Fruit fly (Drosophila melanogaster) S2 (cell line): Measurements from ENCODE around the gene CG33641.

ENCODE experiments used
- CG8478 ChIP-seq: fragments of >200 bp; optimal IDR thresholded peaks from 2 replicates; lab custom pipeline; 2018
- CTCF ChIP-seq, 2 experiments: fragments of >200 bp; optimal IDR thresholded peaks; 2 replicates each; lab custom pipeline; 2018

The CG33641 gene

DNA sequence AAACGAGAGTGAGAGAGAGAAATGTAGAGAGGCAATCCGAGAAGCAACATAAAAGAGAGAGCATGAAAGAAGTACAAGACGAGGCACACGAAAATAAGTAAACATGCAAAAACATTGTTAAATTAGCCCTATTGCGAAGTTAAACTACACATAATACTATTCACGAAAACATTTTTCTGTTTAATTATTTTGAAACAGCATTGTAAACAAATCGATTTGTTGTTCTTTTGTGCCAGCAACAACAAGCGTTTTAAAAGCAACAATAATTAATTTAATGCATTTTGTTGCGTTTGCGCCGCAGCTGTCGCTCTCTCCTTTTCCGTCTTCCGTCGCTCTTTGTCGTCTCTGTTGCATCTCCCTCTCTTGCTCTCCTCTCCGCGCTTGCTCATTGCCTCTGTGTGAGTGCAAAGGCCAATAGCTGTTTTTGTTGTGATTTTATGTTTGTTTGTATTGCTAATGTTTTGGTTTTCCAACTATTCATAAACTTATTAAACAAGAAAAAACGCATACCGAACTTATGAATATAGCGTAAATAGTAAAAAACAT lies 21.7 kb downstream of the CG33641 start:
- TF ChIP-seq CG8478 (lab: Kevin White, UChicago) = no peak
- TF ChIP-seq CTCF (optimal IDR thresholded peaks at IDR 0.05; lab: Kevin White, UChicago) = no peak

DNA sequence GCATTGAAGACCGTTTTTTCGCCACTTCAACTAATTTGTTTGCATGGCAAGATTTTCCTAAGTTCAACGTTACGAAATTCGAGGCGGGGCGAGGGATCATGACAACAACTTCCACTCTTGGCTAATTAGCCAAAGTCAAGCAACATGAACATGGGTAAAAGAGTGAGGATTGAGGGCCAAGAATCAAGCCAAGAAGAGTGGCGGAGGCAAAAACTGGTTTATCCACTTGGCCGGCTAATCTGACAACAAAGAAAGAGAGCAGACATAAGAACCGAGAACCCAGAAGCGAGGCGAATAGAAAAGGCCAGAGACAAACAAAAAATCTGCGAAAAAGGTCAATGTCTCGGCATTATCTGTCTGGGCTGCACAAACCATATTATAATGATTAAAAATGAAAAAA lies 23.8 kb downstream of the CG33641 start:
- TF ChIP-seq CTCF (optimal IDR thresholded peaks at IDR 0.05; lab: Kevin White, UChicago) (no peak), CG8478 (lab: Kevin White, UChicago) (no peak)

DNA sequence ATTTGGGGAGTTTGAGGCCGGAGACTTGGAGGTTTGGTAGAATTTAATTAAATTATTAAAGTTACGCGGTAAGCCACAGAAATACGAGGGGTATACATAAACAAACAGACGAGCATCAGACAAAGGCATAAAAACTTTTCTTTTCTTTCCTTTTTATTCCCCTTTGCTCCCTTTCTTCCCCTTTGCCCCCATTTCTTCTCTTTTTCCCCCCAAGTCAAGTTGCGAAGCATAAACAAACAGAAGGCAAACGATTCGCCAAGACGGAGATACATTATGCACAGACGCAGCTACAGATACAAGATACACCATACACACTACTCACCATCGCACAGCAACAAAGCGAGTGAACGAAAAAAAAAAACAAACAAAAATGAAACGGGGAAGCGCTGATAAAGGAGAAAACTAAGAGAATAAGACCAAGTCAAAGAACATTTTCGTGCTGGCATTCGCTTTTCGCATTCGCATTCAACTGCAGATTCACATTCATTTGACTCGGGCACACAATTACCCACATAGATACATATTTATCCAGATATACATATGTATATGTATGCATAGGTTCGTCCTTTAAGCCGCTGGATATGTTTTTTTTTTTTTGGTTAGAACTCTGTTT lies 25.8 kb downstream of the CG33641 start:
- TF ChIP-seq CTCF (optimal IDR thresholded peaks at IDR 0.05; lab: Kevin White, UChicago) = no peak
- no peak for TF ChIP-seq CG8478 (lab: Kevin White, UChicago)

dm6 chr2L:13555397-13555796 lies 26.6 kb downstream of the CG33641 start:
- TF ChIP-seq CTCF (optimal IDR thresholded peaks at IDR 0.05; lab: Kevin White, UChicago) = no peak
- no peak for TF ChIP-seq CG8478 (lab: Kevin White, UChicago)

DNA sequence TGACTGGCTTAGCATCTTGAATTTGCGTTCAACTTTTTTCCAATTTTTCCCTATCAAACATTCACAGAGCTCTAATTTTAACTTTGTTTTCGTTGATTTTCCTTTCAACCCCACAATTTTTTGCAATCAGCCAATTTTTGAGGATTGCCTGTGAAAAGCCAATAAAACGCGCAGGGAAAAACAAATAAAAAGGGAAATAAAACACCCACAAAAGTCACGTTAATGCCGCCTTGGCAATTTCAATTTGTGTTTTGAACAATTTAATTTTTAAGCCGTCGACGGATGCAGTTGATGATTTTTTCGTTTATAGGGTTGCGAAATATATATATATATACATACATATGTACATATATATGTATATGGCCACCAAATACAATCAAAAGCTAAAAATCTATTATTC lies 40.1 kb downstream of the CG33641 start:
- no peak for TF ChIP-seq CTCF (optimal IDR thresholded peaks at IDR 0.05; lab: Kevin White, UChicago)
- TF ChIP-seq CG8478 (lab: Kevin White, UChicago) = no peak

dm6 chr2L:13570016-13570415 lies 41.2 kb downstream of the CG33641 start:
- TF ChIP-seq CG8478 (lab: Kevin White, UChicago) = no peak
- TF ChIP-seq CTCF (optimal IDR thresholded peaks at IDR 0.05; lab: Kevin White, UChicago) = no peak

DNA sequence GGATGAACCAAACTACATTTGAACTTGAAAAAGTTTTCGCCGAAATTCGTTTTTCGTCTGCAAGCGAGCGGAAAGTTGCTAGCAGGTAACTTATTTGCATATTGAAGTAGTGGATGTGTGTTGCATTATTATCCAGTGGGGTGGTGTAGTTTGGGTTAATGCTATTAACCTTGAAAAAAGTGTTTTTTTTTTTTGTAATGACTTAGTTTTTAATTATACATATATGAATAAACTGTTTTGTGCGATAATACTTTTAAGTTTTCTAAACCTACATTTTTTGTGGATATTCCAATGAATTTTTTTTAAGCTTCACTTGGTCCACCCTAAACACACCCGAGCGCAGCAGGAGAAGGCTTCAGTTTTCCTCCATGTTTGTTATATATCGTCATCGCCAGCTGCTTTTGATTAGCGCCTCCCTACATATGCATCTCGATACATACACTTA lies 42.2 kb downstream of the CG33641 start:
- TF ChIP-seq CTCF (optimal IDR thresholded peaks at IDR 0.05; lab: Kevin White, UChicago) = no peak
- no peak for TF ChIP-seq CG8478 (lab: Kevin White, UChicago)

dm6 chr2L:13571791-13572451 lies 43.1 kb downstream of the CG33641 start:
- no peak for TF ChIP-seq CTCF (optimal IDR thresholded peaks at IDR 0.05; lab: Kevin White, UChicago)
- no peak for TF ChIP-seq CG8478 (lab: Kevin White, UChicago)
